Worm (Caenorhabditis elegans): ENCODE measurements around the gene col-14.

Gene col-14

ce11 chrIV:7785506-7786065 is 32.4 kb downstream of the col-14 start, which contains the start of gene tag-322 (continued):
- TF ChIP-seq aha-1 (tag; optimal IDR thresholded peaks at IDR 0.05) (no peak), unc-98 (GFP tag; IDR thresholded peaks at IDR 0.05) (no peak), efl-3 (GFP tag; optimal IDR thresholded peaks at IDR 0.05) (no peak), skn-1 (tag; optimal IDR thresholded peaks at IDR 0.05) (peak; percentile 68), lin-13 (GFP tag; optimal IDR thresholded peaks at IDR 0.05) (no peak), alr-1 (tag; optimal IDR thresholded peaks at IDR 0.05; ENCODE audit: borderline replicate concordance) (no peak), nhr-85 (tag) (peak; percentile 83), rnt-1 (tag; optimal IDR thresholded peaks at IDR 0.05) (peak; percentile 73), grh-1 (GFP tag; IDR thresholded peaks at IDR 0.05) (0 out of 2 replicates have a peak, but pooled peaks have one; percentile 11), fkh-10 (GFP tag; optimal IDR thresholded peaks at IDR 0.05) (no peak), ceh-8 (GFP tag; optimal IDR thresholded peaks at IDR 0.05) (no peak), C04F5.9 (tag; optimal IDR thresholded peaks at IDR 0.05) (no peak), ceh-88 (GFP tag; IDR thresholded peaks at IDR 0.05) (no peak), pqm-1 (tag; optimal IDR thresholded peaks at IDR 0.05) (no peak), irx-1 (tag; optimal IDR thresholded peaks at IDR 0.05) (no peak), nhr-19 (GFP tag; conservative IDR thresholded peaks at IDR 0.05) (peak; percentile 62), nhr-20 (tag; optimal IDR thresholded peaks at IDR 0.05) (peak; percentile 76), blmp-1 (tag; optimal IDR thresholded peaks at IDR 0.05) (peak; percentile 51), nhr-47 (tag; optimal IDR thresholded peaks at IDR 0.05) (peak; percentile 80), egl-27 (tag; optimal IDR thresholded peaks at IDR 0.05) (no peak), snpc-4 (tag; optimal IDR thresholded peaks at IDR 0.05) (no peak), fkh-4 (tag; optimal IDR thresholded peaks at IDR 0.05; ENCODE audit: borderline replicate concordance) (no peak), mef-2 (tag; optimal IDR thresholded peaks at IDR 0.05) (no peak), sox-4 (tag; optimal IDR thresholded peaks at IDR 0.05) (peak; percentile 13), fos-1 (tag; optimal IDR thresholded peaks at IDR 0.05) (no peak), ama-1 (optimal IDR thresholded peaks at IDR 0.05) (peak; percentile 64), ztf-4 (tag; optimal IDR thresholded peaks at IDR 0.05) (no peak), lin-14 (GFP tag; optimal IDR thresholded peaks at IDR 0.05) (peak; percentile 75), hlh-17 (GFP tag; optimal IDR thresholded peaks at IDR 0.05; ENCODE audit: borderline replicate concordance) (no peak), lir-3 (tag; optimal IDR thresholded peaks at IDR 0.05; ENCODE audit: poor library complexity) (peak; percentile 50), zag-1 (tag; optimal IDR thresholded peaks at IDR 0.05) (no peak), dsc-1 (tag; optimal IDR thresholded peaks at IDR 0.05) (peak; percentile 75), lin-15B (tag; optimal IDR thresholded peaks at IDR 0.05) (peak; percentile 76), elt-2 (tag; optimal IDR thresholded peaks at IDR 0.05) (no peak), ceh-63 (GFP tag; optimal IDR thresholded peaks at IDR 0.05) (no peak), unc-130 (tag; optimal IDR thresholded peaks at IDR 0.05) (peak; percentile 20), ceh-82 (tag; optimal IDR thresholded peaks at IDR 0.05) (peak; percentile 52 to 59 (median 52)), nhr-11 (tag; optimal IDR thresholded peaks at IDR 0.05) (peak; percentile 27), snu-23 (GFP tag; optimal IDR thresholded peaks at IDR 0.05) (peak; percentile 83), xbp-1 (tag; optimal IDR thresholded peaks at IDR 0.05) (peak; percentile 79), egl-13 (tag; optimal IDR thresholded peaks at IDR 0.05) (peak; percentile 42), tlp-1 (tag; optimal IDR thresholded peaks at IDR 0.05) (no peak), lin-39 (tag; optimal IDR thresholded peaks at IDR 0.05) (no peak), Y116A8C.19 (tag; optimal IDR thresholded peaks at IDR 0.05; ENCODE audit: borderline replicate concordance) (no peak), mab-9 (GFP tag; IDR thresholded peaks at IDR 0.05) (no peak), mep-1 (tag; optimal IDR thresholded peaks at IDR 0.05) (peak; percentile 85), hpl-2 (GFP tag; optimal IDR thresholded peaks at IDR 0.05) (no peak), nhr-77 (tag; optimal IDR thresholded peaks at IDR 0.05) (peak; percentile 31), unc-86 (tag; optimal IDR thresholded peaks at IDR 0.05) (peak; percentile 51), zip-4 (GFP tag; optimal IDR thresholded peaks at IDR 0.05) (no peak), nhr-12 (tag; optimal IDR thresholded peaks at IDR 0.05) (no peak), ztf-11 (tag; optimal IDR thresholded peaks at IDR 0.05) (peak in 1 of 2 experiments; percentile 30), lsy-2 (tag; optimal IDR thresholded peaks at IDR 0.05) (peak; percentile 89 to 90)
